Fruit fly (Drosophila melanogaster) ovary, adult (tissue): ENCODE results near the gene Pli.
A peak's percentile ranks its signal among the peaks of the same experiment; 100 is the strongest.

Source experiments
- CG17801 ChIP-seq: fragments of 200-800 bp; optimal IDR thresholded peaks from 2 replicates; lab custom pipeline; 2019; ENCODE audit warnings: missing biosample characterization, mild to moderate bottlenecking, missing genetic modification characterization, moderate library complexity; ENCODE audit not compliant: partially characterized antibody

Gene Pli

dm6 chr3R:23919366-23919765 is 29.5 kb upstream of the Pli start:
- TF ChIP-seq CG17801 (GFP tag; lab: Kevin White, UChicago), result no peak

dm6 chr3R:23915967-23916366 is 26.1 kb upstream of the Pli start:
- TF ChIP-seq CG17801 (GFP tag; lab: Kevin White, UChicago), result no peak

- no peak for TF ChIP-seq CG17801 (GFP tag; lab: Kevin White, UChicago)
These were observed 25.2 kb upstream of the Pli start for dm6 chr3R:23915042-23915428.

- no peak for TF ChIP-seq CG17801 (GFP tag; lab: Kevin White, UChicago)
These were observed 24.7 kb upstream of the Pli start for dm6 chr3R:23914415-23915041.

- no peak for TF ChIP-seq CG17801 (GFP tag; lab: Kevin White, UChicago)
These were observed 22.5 kb upstream of the Pli start for dm6 chr3R:23912349-23912748.

dm6 chr3R:23911073-23911690 is 21.3 kb upstream of the Pli start:
- no peak for TF ChIP-seq CG17801 (GFP tag; lab: Kevin White, UChicago)

dm6 chr3R:23910260-23910887 is 20.5 kb upstream of the Pli start:
- no peak for TF ChIP-seq CG17801 (GFP tag; lab: Kevin White, UChicago)

dm6 chr3R:23909347-23909862 is 19.6 kb upstream of the Pli start:
- no peak for TF ChIP-seq CG17801 (GFP tag; lab: Kevin White, UChicago)

dm6 chr3R:23903425-23903824 is 13.6 kb upstream of the Pli start:
- TF ChIP-seq CG17801 (GFP tag; lab: Kevin White, UChicago), result no peak

- TF ChIP-seq CG17801 (GFP tag; lab: Kevin White, UChicago), result no peak
These were observed 12.7 kb upstream of the Pli start for dm6 chr3R:23902557-23902956.

dm6 chr3R:23902034-23902433 is 12.2 kb upstream of the Pli start:
- no peak for TF ChIP-seq CG17801 (GFP tag; lab: Kevin White, UChicago)

dm6 chr3R:23900092-23900491 is 10.2 kb upstream of the Pli start:
- TF ChIP-seq CG17801 (GFP tag; lab: Kevin White, UChicago), result no peak

- TF ChIP-seq CG17801 (GFP tag; lab: Kevin White, UChicago), result no peak
These were observed 3.6 kb upstream of the Pli start, which contains the start of gene tbrd-1 for dm6 chr3R:23893460-23893859. Gene tbrd-1 (minus strand): TSS chr3R:23893560.

dm6 chr3R:23890886-23891285 is 1.0 kb upstream of the Pli start, which contains the start of gene TfIIA-S:
Gene TfIIA-S (minus strand): TSS chr3R:23891060.
- TF ChIP-seq CG17801 (GFP tag; lab: Kevin White, UChicago), result peak; percentile 75
